Fruit fly (Drosophila melanogaster): ENCODE measurements around the gene GluRS-m.
A peak's percentile ranks its signal among the peaks of the same experiment; 100 is the strongest.

The GluRS-m gene

dm6 chr3L:16410234-16411119, 6.5 kb downstream of the GluRS-m start:
- peak; percentile 78 for TF ChIP-seq Dll (optimal IDR thresholded peaks at IDR 0.05)
- TF ChIP-seq EcR (GFP tag; optimal IDR thresholded peaks at IDR 0.05) = no peak
- no peak for TF ChIP-seq CG8478 (optimal IDR thresholded peaks at IDR 0.05)
- no peak for TF ChIP-seq psq (optimal IDR thresholded peaks at IDR 0.05)
- no peak for TF ChIP-seq pan (optimal IDR thresholded peaks at IDR 0.05)

dm6 chr3L:16409440-16410233, 7.3 kb downstream of the GluRS-m start:
- TF ChIP-seq EcR (GFP tag; optimal IDR thresholded peaks at IDR 0.05) (peak in 1 of 2 experiments; percentile 35), psq (optimal IDR thresholded peaks at IDR 0.05) (no peak), CG8478 (optimal IDR thresholded peaks at IDR 0.05) (no peak), Dll (optimal IDR thresholded peaks at IDR 0.05) (peak; percentile 32), pan (optimal IDR thresholded peaks at IDR 0.05) (no peak), usp (GFP tag; optimal IDR thresholded peaks at IDR 0.05) (no peak)

- TF ChIP-seq CG8478 (optimal IDR thresholded peaks at IDR 0.05) = no peak
- no peak for TF ChIP-seq usp (GFP tag; optimal IDR thresholded peaks at IDR 0.05)
- peak in 1 of 2 experiments; percentile 13 for TF ChIP-seq EcR (GFP tag; optimal IDR thresholded peaks at IDR 0.05)
- TF ChIP-seq Dll (optimal IDR thresholded peaks at IDR 0.05) = no peak
Measured at dm6 chr3L:16408609-16409439, 8.2 kb downstream of the GluRS-m start.

dm6 chr3L:16407815-16408608, 9.0 kb downstream of the GluRS-m start:
- TF ChIP-seq EcR (GFP tag; optimal IDR thresholded peaks at IDR 0.05) = no peak
- no peak for TF ChIP-seq pan (optimal IDR thresholded peaks at IDR 0.05)

dm6 chr3L:16402253-16402652, 14.7 kb downstream of the GluRS-m start:
- TF ChIP-seq CG8478 (optimal IDR thresholded peaks at IDR 0.05) = no peak
- TF ChIP-seq pan (optimal IDR thresholded peaks at IDR 0.05) = no peak

- TF ChIP-seq usp (GFP tag; optimal IDR thresholded peaks at IDR 0.05) (no peak), Dll (optimal IDR thresholded peaks at IDR 0.05) (no peak), psq (optimal IDR thresholded peaks at IDR 0.05) (no peak)
Measured at dm6 chr3L:16400175-16400574, 16.8 kb downstream of the GluRS-m start, which contains the start of gene CG44836. Gene CG44836, minus strand, starts transcription at chr3L:16400275.

- TF ChIP-seq usp (GFP tag; optimal IDR thresholded peaks at IDR 0.05) (no peak), psq (optimal IDR thresholded peaks at IDR 0.05) (no peak), EcR (GFP tag; optimal IDR thresholded peaks at IDR 0.05) (no peak), Dll (optimal IDR thresholded peaks at IDR 0.05) (no peak), CG8478 (optimal IDR thresholded peaks at IDR 0.05) (no peak), pan (optimal IDR thresholded peaks at IDR 0.05) (no peak)
Measured at dm6 chr3L:16394506-16394905, 22.5 kb downstream of the GluRS-m start, which contains the start of gene Gagr. Gene Gagr, plus strand, starts transcription at chr3L:16394586.

dm6 chr3L:16393700-16394099, 23.3 kb downstream of the GluRS-m start:
- TF ChIP-seq CG8478 (optimal IDR thresholded peaks at IDR 0.05) (no peak), psq (optimal IDR thresholded peaks at IDR 0.05) (no peak), Dll (optimal IDR thresholded peaks at IDR 0.05) (no peak), EcR (GFP tag; optimal IDR thresholded peaks at IDR 0.05) (no peak), pan (optimal IDR thresholded peaks at IDR 0.05) (no peak)

dm6 chr3L:16392874-16393273, 24.1 kb downstream of the GluRS-m start:
- TF ChIP-seq EcR (GFP tag; optimal IDR thresholded peaks at IDR 0.05) (no peak), usp (GFP tag; optimal IDR thresholded peaks at IDR 0.05) (no peak), Dll (optimal IDR thresholded peaks at IDR 0.05) (no peak), pan (optimal IDR thresholded peaks at IDR 0.05) (no peak), psq (optimal IDR thresholded peaks at IDR 0.05) (no peak), CG8478 (optimal IDR thresholded peaks at IDR 0.05) (no peak)

dm6 chr3L:16392203-16392800, 24.7 kb downstream of the GluRS-m start:
- TF ChIP-seq pan (optimal IDR thresholded peaks at IDR 0.05) (no peak), usp (GFP tag; optimal IDR thresholded peaks at IDR 0.05) (no peak), EcR (GFP tag; optimal IDR thresholded peaks at IDR 0.05) (no peak), Dll (optimal IDR thresholded peaks at IDR 0.05) (no peak), psq (optimal IDR thresholded peaks at IDR 0.05) (no peak), CG8478 (optimal IDR thresholded peaks at IDR 0.05) (no peak)

- TF ChIP-seq EcR (GFP tag; optimal IDR thresholded peaks at IDR 0.05) (no peak), psq (optimal IDR thresholded peaks at IDR 0.05) (no peak), usp (GFP tag; optimal IDR thresholded peaks at IDR 0.05) (no peak), CG8478 (optimal IDR thresholded peaks at IDR 0.05) (no peak), Dll (optimal IDR thresholded peaks at IDR 0.05) (no peak), pan (optimal IDR thresholded peaks at IDR 0.05) (no peak)
Measured at dm6 chr3L:16391257-16391656, 25.7 kb downstream of the GluRS-m start.

Measured in whole organism.